Fruit fly (Drosophila melanogaster) whole organism, embryonic: ENCODE data around the gene fru.
A peak's percentile ranks its signal among the peaks of the same experiment; 100 is the strongest.

Source experiments
- ATbp ChIP-seq: fragments of 200-800 bp; sonication (Bioruptor generic); optimal IDR thresholded peaks from 2 replicates; lab custom pipeline; 2017; ENCODE audit warnings: missing biosample characterization, mild to moderate bottlenecking, missing genetic modification characterization, missing genetic modification reagents
- Adf1 ChIP-seq: fragments of 200-800 bp; sonication (Bioruptor generic); IDR thresholded peaks from 2 replicates; pipeline ENCODE4 v1.3.6; 2022; ENCODE audit warnings: missing biosample characterization, missing genetic modification characterization
- Bgb ChIP-seq: fragments of 200-800 bp; sonication (Bioruptor generic); IDR thresholded peaks from 2 replicates; pipeline ENCODE4 v1.3.6; 2022; ENCODE audit warnings: missing biosample characterization, missing genetic modification characterization; ENCODE audit not compliant: partially characterized antibody
- CG10462 ChIP-seq: fragments of 200-800 bp; sonication (Bioruptor generic); optimal IDR thresholded peaks from 2 replicates; lab custom pipeline; 2016; ENCODE audit warnings: missing biosample characterization, missing genetic modification characterization
- CG11085 ChIP-seq: fragments of 200-800 bp; sonication (Bioruptor generic); IDR thresholded peaks from 2 replicates; pipeline ENCODE4 v1.3.6; 2022; ENCODE audit warnings: missing biosample characterization, missing genetic modification characterization
- CG11093 ChIP-seq: fragments of 200-800 bp; sonication (Bioruptor generic); IDR thresholded peaks from 3 replicates; pipeline ENCODE4 v1.3.6; 2022; ENCODE audit warnings: missing biosample characterization, missing genetic modification characterization
- CG11398 ChIP-seq: fragments of 200-800 bp; sonication (Bioruptor generic); optimal IDR thresholded peaks from 2 replicates; lab custom pipeline; 2016; ENCODE audit warnings: missing biosample characterization, missing genetic modification characterization
- CG12659 ChIP-seq: fragments of 200-800 bp; sonication (Bioruptor generic); optimal IDR thresholded peaks from 3 replicates; lab custom pipeline; 2017; ENCODE audit warnings: mild to moderate bottlenecking, missing biosample characterization, missing genetic modification reagents, missing genetic modification characterization
- CG12744 ChIP-seq: fragments of 200-800 bp; sonication (Bioruptor generic); optimal IDR thresholded peaks from 2 replicates; lab custom pipeline; 2016; ENCODE audit warnings: missing biosample characterization, missing genetic modification characterization
- CG15269 ChIP-seq: fragments of 200-800 bp; sonication (Bioruptor generic); optimal IDR thresholded peaks from 2 replicates; lab custom pipeline; 2018; ENCODE audit warnings: missing biosample characterization, mild to moderate bottlenecking, missing genetic modification characterization, moderate library complexity
- CG18599 ChIP-seq: fragments of 200-800 bp; sonication (Bioruptor generic); optimal IDR thresholded peaks from 3 replicates; lab custom pipeline; 2017; ENCODE audit warnings: missing biosample characterization, missing genetic modification characterization, mild to moderate bottlenecking, moderate library complexity, missing genetic modification reagents
- CG2120 ChIP-seq: fragments of 200-800 bp; sonication (Bioruptor generic); optimal IDR thresholded peaks from 3 replicates; lab custom pipeline; 2016; ENCODE audit warnings: missing biosample characterization, missing genetic modification characterization
- CG2678 ChIP-seq: fragments of 200-800 bp; sonication (Bioruptor generic); optimal IDR thresholded peaks from 3 replicates; lab custom pipeline; 2019; ENCODE audit warnings: missing biosample characterization, mild to moderate bottlenecking, missing genetic modification characterization, moderate library complexity
- CG2889 ChIP-seq: fragments of 200-800 bp; sonication (Bioruptor generic); IDR thresholded peaks from 3 replicates; pipeline ENCODE4 v1.3.6; 2022; ENCODE audit warnings: missing biosample characterization, missing genetic modification characterization
- CG3407 ChIP-seq: fragments of 200-800 bp; sonication (Bioruptor generic); optimal IDR thresholded peaks from 2 replicates; lab custom pipeline; 2018; ENCODE audit warnings: missing biosample characterization, mild to moderate bottlenecking, missing genetic modification characterization
- CG3995 ChIP-seq: fragments of 200-800 bp; sonication (Bioruptor generic); optimal IDR thresholded peaks from 3 replicates; lab custom pipeline; 2016; ENCODE audit warnings: missing biosample characterization, missing genetic modification characterization
- CG42726 ChIP-seq: fragments of 200-800 bp; sonication (Bioruptor generic); IDR thresholded peaks from 2 replicates; pipeline ENCODE4 v1.3.6; 2022; ENCODE audit warnings: missing biosample characterization, missing genetic modification characterization; ENCODE audit not compliant: partially characterized antibody
- CG4617 ChIP-seq: fragments of 200-800 bp; sonication (Bioruptor generic); optimal IDR thresholded peaks from 3 replicates; lab custom pipeline; 2016; ENCODE audit warnings: missing biosample characterization, missing genetic modification characterization, borderline replicate concordance
- CG7928 ChIP-seq: fragments of 200-800 bp; sonication (Bioruptor generic); optimal IDR thresholded peaks from 2 replicates; lab custom pipeline; 2017; ENCODE audit warnings: missing biosample characterization, mild to moderate bottlenecking, missing genetic modification characterization
- CG7987 ChIP-seq: fragments of 200-800 bp; sonication (Bioruptor generic); optimal IDR thresholded peaks from 2 replicates; lab custom pipeline; 2018; ENCODE audit warnings: missing biosample characterization, mild to moderate bottlenecking, missing genetic modification characterization, moderate library complexity
- CG9215 ChIP-seq: fragments of 200-800 bp; sonication (Bioruptor generic); IDR thresholded peaks from 2 replicates; pipeline ENCODE4 v1.3.6; 2022; ENCODE audit warnings: missing biosample characterization, missing genetic modification characterization
- CoRest ChIP-seq: fragments of 200-800 bp; sonication (Bioruptor generic); optimal IDR thresholded peaks from 3 replicates; lab custom pipeline; 2018; ENCODE audit warnings: missing biosample characterization, mild to moderate bottlenecking, missing genetic modification characterization, moderate library complexity
- Dp ChIP-seq: fragments of 200-800 bp; sonication (Bioruptor generic); optimal IDR thresholded peaks from 2 replicates; lab custom pipeline; 2018; ENCODE audit warnings: missing biosample characterization, mild to moderate bottlenecking, missing genetic modification characterization, moderate library complexity
- Fer3 ChIP-seq: fragments of 200-800 bp; sonication (Bioruptor generic); optimal IDR thresholded peaks from 2 replicates; lab custom pipeline; 2018; ENCODE audit warnings: missing biosample characterization, mild to moderate bottlenecking, missing genetic modification characterization, moderate library complexity
- H15 ChIP-seq: fragments of 200-800 bp; sonication (Bioruptor generic); IDR thresholded peaks from 3 replicates; pipeline ENCODE4 v1.3.6; 2022; ENCODE audit warnings: missing biosample characterization, missing genetic modification characterization
- Kr ChIP-seq: fragments of 200-800 bp; sonication (Bioruptor generic); optimal IDR thresholded peaks from 2 replicates; lab custom pipeline; 2017; ENCODE audit warnings: missing biosample characterization, mild to moderate bottlenecking, missing genetic modification characterization
- Lim3 ChIP-seq: fragments of 200-800 bp; sonication (Bioruptor generic); IDR thresholded peaks from 2 replicates; pipeline ENCODE4 v1.3.6; 2022; ENCODE audit warnings: missing biosample characterization, missing genetic modification characterization
- Lpt ChIP-seq: fragments of >200 bp; optimal IDR thresholded peaks from 2 replicates; lab custom pipeline; 2018; ENCODE audit warnings: missing biosample characterization, missing genetic modification characterization
- MTF-1 ChIP-seq: fragments of 200-800 bp; sonication (Bioruptor generic); optimal IDR thresholded peaks from 2 replicates; lab custom pipeline; 2018; ENCODE audit warnings: missing biosample characterization, mild to moderate bottlenecking, missing genetic modification characterization, borderline replicate concordance
- Meics ChIP-seq: fragments of 200-800 bp; sonication (Bioruptor generic); optimal IDR thresholded peaks from 2 replicates; lab custom pipeline; 2017; ENCODE audit warnings: missing biosample characterization, mild to moderate bottlenecking, missing genetic modification characterization
- Pdp1 ChIP-seq, 2 experiments: fragments of 200-800 bp; sonication (Bioruptor generic); optimal IDR thresholded peaks; 3 replicates each; lab custom pipeline; 2016; ENCODE audit warnings: missing biosample characterization in 2 of 2, missing genetic modification characterization in 2 of 2, mild to moderate bottlenecking in 1 of 2, moderate library complexity in 1 of 2
- ab ChIP-seq: fragments of 200-800 bp; sonication (Bioruptor generic); optimal IDR thresholded peaks from 2 replicates; lab custom pipeline; 2016; ENCODE audit warnings: missing biosample characterization, missing genetic modification characterization
- bsh ChIP-seq, 2 experiments: fragments of 200-800 bp; sonication (Bioruptor generic); optimal IDR thresholded peaks; 2 replicates each; lab custom pipeline; 2017 to 2018; ENCODE audit warnings: mild to moderate bottlenecking in 2 of 2, missing biosample characterization in 2 of 2, missing genetic modification characterization in 2 of 2, moderate library complexity in 1 of 2
- corto ChIP-seq: fragments of 200-800 bp; sonication (Bioruptor generic); optimal IDR thresholded peaks from 2 replicates; lab custom pipeline; 2016; ENCODE audit warnings: missing biosample characterization, mild to moderate bottlenecking, missing genetic modification characterization, moderate library complexity
- croc ChIP-seq: fragments of 200-800 bp; sonication (Bioruptor generic); conservative IDR thresholded peaks from 3 replicates; pipeline ENCODE4 v1.3.6; 2022; ENCODE audit warnings: missing biosample characterization, missing genetic modification characterization
- ewg ChIP-seq: fragments of 200-800 bp; sonication (Bioruptor generic); optimal IDR thresholded peaks from 3 replicates; lab custom pipeline; 2017; ENCODE audit warnings: mild to moderate bottlenecking, missing biosample characterization, missing genetic modification reagents, missing genetic modification characterization
- fu2 ChIP-seq: fragments of 200-800 bp; sonication (Bioruptor generic); optimal IDR thresholded peaks from 2 replicates; lab custom pipeline; 2016; ENCODE audit warnings: missing biosample characterization, missing genetic modification characterization
- grn ChIP-seq: fragments of 200-800 bp; sonication (Bioruptor generic); optimal IDR thresholded peaks from 3 replicates; lab custom pipeline; 2017; ENCODE audit warnings: missing biosample characterization, missing genetic modification characterization
- hb ChIP-seq: fragments of 200-800 bp; sonication (Bioruptor generic); IDR thresholded peaks from 3 replicates; pipeline ENCODE4 v1.3.6; 2022; ENCODE audit warnings: missing biosample characterization, missing genetic modification characterization; ENCODE audit not compliant: partially characterized antibody
- ken ChIP-seq: fragments of 200-800 bp; sonication (Bioruptor generic); IDR thresholded peaks from 3 replicates; pipeline ENCODE4 v1.3.6; 2022; ENCODE audit warnings: missing biosample characterization, missing genetic modification characterization
- lilli ChIP-seq: fragments of 200-800 bp; sonication (Bioruptor generic); optimal IDR thresholded peaks from 3 replicates; lab custom pipeline; 2016; ENCODE audit warnings: missing biosample characterization, missing genetic modification characterization
- mam ChIP-seq: fragments of 200-800 bp; sonication (Bioruptor generic); optimal IDR thresholded peaks from 3 replicates; lab custom pipeline; 2016; ENCODE audit warnings: missing biosample characterization, missing genetic modification characterization
- pho ChIP-seq: fragments of 200-800 bp; sonication (Bioruptor generic); optimal IDR thresholded peaks from 2 replicates; lab custom pipeline; 2016; ENCODE audit warnings: missing biosample characterization, missing genetic modification characterization
- rib ChIP-seq: fragments of 200-800 bp; sonication (Bioruptor generic); IDR thresholded peaks from 2 replicates; pipeline ENCODE4 v1.3.6; 2022; ENCODE audit warnings: missing biosample characterization, missing genetic modification characterization
- sc ChIP-seq, 3 experiments: fragments of >200 bp in 2 of 3; fragments of 200-800 bp in 1 of 3; sonication (Bioruptor generic) in 1 of 3; optimal IDR thresholded peaks; 2 replicates in 2 of 3; 3 replicates in 1 of 3; lab custom pipeline; 2017; ENCODE audit warnings: mild to moderate bottlenecking in 1 of 3, missing biosample characterization in 1 of 3, missing genetic modification characterization in 1 of 3, missing genetic modification reagents in 1 of 3
- sim ChIP-seq: fragments of 200-800 bp; sonication (Bioruptor generic); IDR thresholded peaks from 2 replicates; pipeline ENCODE4 v1.3.6; 2022; ENCODE audit warnings: missing biosample characterization, missing genetic modification characterization
- slbo ChIP-seq: fragments of 200-800 bp; sonication (Bioruptor generic); IDR thresholded peaks from 2 replicates; pipeline ENCODE4 v1.3.6; 2022; ENCODE audit warnings: missing biosample characterization, missing genetic modification characterization
- zfh2 ChIP-seq: fragments of 200-800 bp; sonication (Bioruptor generic); optimal IDR thresholded peaks from 2 replicates; lab custom pipeline; 2016; ENCODE audit warnings: missing biosample characterization, missing genetic modification characterization

Gene fru

DNA sequence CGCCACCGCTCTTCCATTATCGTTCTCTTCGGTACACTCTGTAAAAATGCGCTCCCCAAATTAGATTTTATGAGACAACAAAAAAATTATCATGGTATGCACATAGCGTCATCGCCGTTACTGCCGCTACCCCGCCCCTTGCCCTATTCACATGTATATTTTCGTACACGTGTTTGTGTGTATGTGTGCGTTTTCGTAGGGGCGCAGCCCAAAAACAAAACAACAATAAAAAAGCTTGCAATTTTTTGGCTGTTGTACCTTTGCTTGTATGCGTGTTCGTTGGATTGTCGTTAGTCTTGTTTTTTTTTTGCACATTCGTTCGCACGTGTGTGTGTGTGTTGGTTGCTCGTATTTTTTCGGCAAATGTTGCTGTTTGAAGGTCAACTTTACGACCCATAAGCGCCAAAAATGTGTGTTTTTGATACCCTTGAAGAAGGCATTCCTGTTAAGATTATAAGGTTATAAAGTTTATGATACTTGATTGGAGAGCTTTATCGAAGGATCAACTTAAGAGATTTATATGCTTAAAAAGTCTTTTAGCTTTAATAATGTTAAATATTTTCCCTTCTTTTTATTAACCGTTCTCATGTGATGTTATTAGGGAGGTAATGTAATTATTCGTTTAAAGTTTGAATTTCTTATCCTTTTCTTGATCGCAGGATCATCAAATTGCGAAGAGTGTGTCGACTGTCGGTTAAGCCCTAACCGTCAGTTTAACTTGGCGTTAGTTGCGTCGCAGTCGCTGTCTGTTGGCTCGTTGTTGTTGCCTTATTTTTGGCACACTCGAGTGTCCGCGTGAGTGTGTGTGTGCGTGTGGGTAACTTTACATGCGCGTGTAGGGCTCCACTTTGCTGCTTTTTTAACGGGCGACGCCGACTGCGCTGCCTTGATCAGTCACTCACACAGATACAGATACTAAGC is 97.1 kb downstream of the fru start (continued):
- peak; percentile 29 for TF ChIP-seq CG7928 (GFP tag; lab: Kevin White, UChicago)
- no peak for TF ChIP-seq CG12744
- TF ChIP-seq CG2678 (tag; lab: Kevin White, UChicago): peak; percentile 70
- TF ChIP-seq CG11085 (GFP tag; lab: Robert Waterston, UW): no peak
- no peak for TF ChIP-seq ATbp
- TF ChIP-seq Dp (GFP tag; lab: Kevin White, UChicago): no peak
- TF ChIP-seq bsh (GFP tag; optimal IDR thresholded peaks at IDR 0.05; lab: Kevin White, UChicago): no peak
- no peak for TF ChIP-seq Bgb
- peak; percentile 66 for TF ChIP-seq CG18599
- TF ChIP-seq CG3407: no peak
- TF ChIP-seq Lim3 (GFP tag; lab: Robert Waterston, UW): no peak
- peak; percentile 64 for TF ChIP-seq Meics (GFP tag; lab: Kevin White, UChicago)
- peak; percentile 89 for TF ChIP-seq zfh2
- TF ChIP-seq CG11093 (GFP tag; lab: Robert Waterston, UW): no peak
- TF ChIP-seq CG3995 (GFP tag; lab: Kevin White, UChicago): peak; percentile 41
- no peak for TF ChIP-seq CG7987
- peak; percentile 93 for TF ChIP-seq corto
- TF ChIP-seq MTF-1 (GFP tag; lab: Kevin White, UChicago): no peak
- no peak for TF ChIP-seq croc (GFP tag; lab: Robert Waterston, UW)
- no peak for TF ChIP-seq CG11398 (GFP tag; lab: Kevin White, UChicago)
- TF ChIP-seq mam (GFP tag; lab: Kevin White, UChicago): peak; percentile 71
- TF ChIP-seq CoRest: peak; percentile 34
- TF ChIP-seq rib (GFP tag; lab: Robert Waterston, UW): peak; percentile 80
- TF ChIP-seq CG42726 (GFP tag; lab: Robert Waterston, UW): 0 out of 2 replicates have a peak, but pooled peaks have one; percentile 15
- no peak for TF ChIP-seq ken (GFP tag; lab: Robert Waterston, UW)
- peak; percentile 87 for TF ChIP-seq CG2120
- TF ChIP-seq lilli (GFP tag; lab: Kevin White, UChicago): peak; percentile 70
- peak; percentile 89 for TF ChIP-seq Adf1
- TF ChIP-seq CG15269: no peak
- no peak for TF ChIP-seq ab (GFP tag; lab: Kevin White, UChicago)
- no peak for TF ChIP-seq grn (GFP tag; lab: Kevin White, UChicago)
- TF ChIP-seq sc (optimal IDR thresholded peaks at IDR 0.05; lab: Kevin White, UChicago): no peak
- no peak for TF ChIP-seq sc (GFP tag; optimal IDR thresholded peaks at IDR 0.05; lab: Kevin White, UChicago)
- no peak for TF ChIP-seq H15 (GFP tag; lab: Robert Waterston, UW)
- TF ChIP-seq fu2: peak; percentile 72
- no peak for TF ChIP-seq CG4617
- peak; percentile 42 for TF ChIP-seq Fer3 (tag; lab: Kevin White, UChicago)
- peak; percentile 7 for TF ChIP-seq CG12659 (GFP tag; lab: Kevin White, UChicago)
- TF ChIP-seq ewg: no peak
- peak; percentile 59 for TF ChIP-seq pho (GFP tag; lab: Kevin White, UChicago)
- no peak for TF ChIP-seq CG10462
- no peak for TF ChIP-seq Kr (GFP tag; lab: Kevin White, UChicago)
- peak; percentile 67 for TF ChIP-seq CG9215 (GFP tag; lab: Robert Waterston, UW)
- 0 out of 2 replicates have a peak, but pooled peaks have one; percentile 44 for TF ChIP-seq slbo
- TF ChIP-seq CG2889 (GFP tag; lab: Robert Waterston, UW): no peak
- TF ChIP-seq hb: no peak
- TF ChIP-seq sim (GFP tag; lab: Robert Waterston, UW): no peak
- no peak for TF ChIP-seq Pdp1 (GFP tag; optimal IDR thresholded peaks at IDR 0.05; lab: Kevin White, UChicago)
- TF ChIP-seq Lpt: no peak
